Fruit fly (Drosophila melanogaster) whole organism, pupa: ENCODE results near the gene CG44044.

Source experiments
- CG10348 ChIP-seq: fragments of 200-800 bp; sonication (Bioruptor generic); IDR thresholded peaks from 2 replicates; pipeline ENCODE4 v1.3.6; 2022; ENCODE audit warnings: missing biosample characterization, missing genetic modification characterization
- CG12605 ChIP-seq: fragments of 200-800 bp; sonication (Bioruptor generic); IDR thresholded peaks from 2 replicates; pipeline ENCODE4 v1.3.6; 2022; ENCODE audit warnings: missing biosample characterization, missing genetic modification characterization
- CG15710 ChIP-seq: fragments of 200-800 bp; sonication (Bioruptor generic); optimal IDR thresholded peaks from 2 replicates; lab custom pipeline; 2018; ENCODE audit warnings: missing biosample characterization, mild to moderate bottlenecking, missing genetic modification characterization, moderate library complexity
- CG34367 ChIP-seq: fragments of 200-800 bp; sonication (Bioruptor generic); optimal IDR thresholded peaks from 2 replicates; lab custom pipeline; 2018; ENCODE audit warnings: missing biosample characterization, mild to moderate bottlenecking, missing genetic modification characterization
- CG8159 ChIP-seq: fragments of 200-800 bp; sonication (Bioruptor generic); optimal IDR thresholded peaks from 3 replicates; lab custom pipeline; 2018; ENCODE audit warnings: missing biosample characterization, mild to moderate bottlenecking, missing genetic modification characterization, moderate library complexity
- EcR ChIP-seq: fragments of 200-800 bp; sonication (Bioruptor generic); optimal IDR thresholded peaks from 3 replicates; lab custom pipeline; 2019; ENCODE audit warnings: missing biosample characterization, missing genetic modification characterization, mild to moderate bottlenecking, moderate library complexity, missing genetic modification reagents
- Ets98B ChIP-seq: fragments of 200-800 bp; sonication (Bioruptor generic); IDR thresholded peaks from 2 replicates; pipeline ENCODE4 v1.3.6; 2022; ENCODE audit warnings: missing biosample characterization, missing genetic modification characterization
- Pif1A ChIP-seq: fragments of 200-800 bp; sonication (Bioruptor generic); optimal IDR thresholded peaks from 3 replicates; lab custom pipeline; 2016; ENCODE audit warnings: missing biosample characterization, missing genetic modification characterization
- Pif1B ChIP-seq: fragments of 200-800 bp; sonication (Bioruptor generic); optimal IDR thresholded peaks from 3 replicates; lab custom pipeline; 2016; ENCODE audit warnings: missing biosample characterization, missing genetic modification characterization

dm6 chr3R:16359098-16359497 is 37.5 kb downstream of the CG44044 start, which contains the start of gene CG17931:
- TF ChIP-seq CG12605 (GFP tag; lab: Robert Waterston, UW) = no peak
- no peak for TF ChIP-seq Pif1B (GFP tag; lab: Kevin White, UChicago)
- TF ChIP-seq CG8159 = no peak
- no peak for TF ChIP-seq Pif1A (GFP tag; lab: Kevin White, UChicago)
- no peak for TF ChIP-seq CG15710
- no peak for TF ChIP-seq CG10348 (GFP tag; lab: Robert Waterston, UW)
- TF ChIP-seq CG34367 (tag; lab: Kevin White, UChicago) = no peak
- TF ChIP-seq Ets98B = no peak
- TF ChIP-seq EcR = no peak
